Worm (Caenorhabditis elegans): ENCODE measurements around the gene daao-1.
A peak's percentile ranks its signal among the peaks of the same experiment; 100 is the strongest.

daao-1 gene

ce11 chrIV:2663953-2664900 lies 50.2 kb downstream of the daao-1 start, which contains the start of gene Y69A2AR.31 (continued):
- peak; percentile 33; the same call in 1 of the 2 replicates for TF ChIP-seq ctbp-1 (GFP tag; IDR thresholded peaks at IDR 0.05)
- peak; percentile 34 for TF ChIP-seq lin-13 (GFP tag; optimal IDR thresholded peaks at IDR 0.05)
- TF ChIP-seq ceh-44 (GFP tag; IDR thresholded peaks at IDR 0.05), result no peak
- TF ChIP-seq nhr-237 (tag; optimal IDR thresholded peaks at IDR 0.05), result no peak
- TF ChIP-seq nhr-28 (tag; optimal IDR thresholded peaks at IDR 0.05), result no peak
- TF ChIP-seq nhr-25 (tag; optimal IDR thresholded peaks at IDR 0.05; ENCODE audit: borderline replicate concordance, insufficient read depth), result no peak
- TF ChIP-seq skn-1 (tag; optimal IDR thresholded peaks at IDR 0.05), result no peak
- TF ChIP-seq arid-1 (GFP tag; conservative IDR thresholded peaks at IDR 0.05), result peak; percentile 72; the same call in 1 of the 2 replicates
- TF ChIP-seq nhr-102 (tag; optimal IDR thresholded peaks at IDR 0.05), result no peak
- TF ChIP-seq fos-1 (tag; optimal IDR thresholded peaks at IDR 0.05), result no peak
- no peak for TF ChIP-seq lin-15B (tag; optimal IDR thresholded peaks at IDR 0.05)
- no peak for TF ChIP-seq F37D6.2 (tag; optimal IDR thresholded peaks at IDR 0.05)
- no peak for TF ChIP-seq lin-29 (GFP tag; IDR thresholded peaks at IDR 0.05)
- TF ChIP-seq aly-2 (tag; optimal IDR thresholded peaks at IDR 0.05), result no peak
- no peak for TF ChIP-seq T26A8.4 (GFP tag; IDR thresholded peaks at IDR 0.05)
- TF ChIP-seq lin-38 (GFP tag; IDR thresholded peaks at IDR 0.05), result peak; percentile 74
- TF ChIP-seq cey-2 (tag; optimal IDR thresholded peaks at IDR 0.05; ENCODE audit: borderline replicate concordance, insufficient read depth), result no peak
- TF ChIP-seq set-16 (GFP tag; IDR thresholded peaks at IDR 0.05), result no peak
- no peak for TF ChIP-seq rbr-2 (tag; optimal IDR thresholded peaks at IDR 0.05)
- TF ChIP-seq gei-8 (GFP tag; optimal IDR thresholded peaks at IDR 0.05), result no peak
- TF ChIP-seq spr-1 (tag; optimal IDR thresholded peaks at IDR 0.05), result peak; percentile 6
- TF ChIP-seq snpc-1.2 (GFP tag; IDR thresholded peaks at IDR 0.05), result peak; percentile 63
- peak; percentile 45 for TF ChIP-seq lir-3 (tag; optimal IDR thresholded peaks at IDR 0.05)
- TF ChIP-seq jun-1 (tag; optimal IDR thresholded peaks at IDR 0.05), result no peak
- peak; percentile 79; the same call in 1 of the 2 replicates for TF ChIP-seq pha-4 (GFP tag; IDR thresholded peaks at IDR 0.05)
- no peak for TF ChIP-seq pha-4 (tag; optimal IDR thresholded peaks at IDR 0.05)
- TF ChIP-seq ceh-62 (tag; optimal IDR thresholded peaks at IDR 0.05), result no peak
- no peak for TF ChIP-seq ceh-28 (tag; optimal IDR thresholded peaks at IDR 0.05)
- TF ChIP-seq daf-12 (tag; optimal IDR thresholded peaks at IDR 0.05), result no peak
- 0 out of 4 replicates have a peak, but pooled peaks of 1 of the 2 experiments have one; percentile 50 for TF ChIP-seq madf-5 (GFP tag; IDR thresholded peaks at IDR 0.05)
- TF ChIP-seq unc-62 (GFP tag; optimal IDR thresholded peaks at IDR 0.05 in 1 of 2), result peak in 1 of 2 experiments; percentile 47
- no peak for TF ChIP-seq unc-62 (tag; optimal IDR thresholded peaks at IDR 0.05)
- TF ChIP-seq ZK337.2 (GFP tag; IDR thresholded peaks at IDR 0.05), result no peak
- no peak for TF ChIP-seq snpc-4 (tag; optimal IDR thresholded peaks at IDR 0.05)
- no peak for TF ChIP-seq ztf-7 (tag; optimal IDR thresholded peaks at IDR 0.05)
- TF ChIP-seq ceh-32 (tag; optimal IDR thresholded peaks at IDR 0.05; ENCODE audit: poor library complexity), result no peak
- no peak for TF ChIP-seq zfp-2 (tag; optimal IDR thresholded peaks at IDR 0.05)
- no peak for TF ChIP-seq mxl-3 (GFP tag; optimal IDR thresholded peaks at IDR 0.05)
- TF ChIP-seq mdt-29 (GFP tag; IDR thresholded peaks at IDR 0.05), result no peak
- no peak for TF ChIP-seq dmd-6 (GFP tag; IDR thresholded peaks at IDR 0.05)
- TF ChIP-seq lin-39 (tag; optimal IDR thresholded peaks at IDR 0.05), result no peak
- TF ChIP-seq pqm-1 (tag; optimal IDR thresholded peaks at IDR 0.05), result no peak
- no peak for TF ChIP-seq spr-3 (GFP tag; optimal IDR thresholded peaks at IDR 0.05)
- TF ChIP-seq mdl-1 (tag; optimal IDR thresholded peaks at IDR 0.05), result no peak
- no peak for TF ChIP-seq Y75B8A.6 (GFP tag; IDR thresholded peaks at IDR 0.05)
- peak; percentile 76 for TF ChIP-seq Y48G9A.11 (GFP tag; IDR thresholded peaks at IDR 0.05)
- no peak for TF ChIP-seq unc-130 (GFP tag; optimal IDR thresholded peaks at IDR 0.05)
- TF ChIP-seq daf-8 (GFP tag; IDR thresholded peaks at IDR 0.05), result 0 out of 2 replicates have a peak, but pooled peaks have one; percentile 38
- no peak for TF ChIP-seq nhr-76 (tag; optimal IDR thresholded peaks at IDR 0.05)
- no peak for TF ChIP-seq T20F7.1 (GFP tag; optimal IDR thresholded peaks at IDR 0.05)
